Worm (Caenorhabditis elegans): ENCODE measurements around the gene josd-1.

Gene josd-1

ce11 chrIII:2874144-2874868 is 37.9 kb downstream of the josd-1 start, which contains the start of gene klf-1:
Gene klf-1 (plus strand): TSS chrIII:2874818.
- TF ChIP-seq rpc-1 (optimal IDR thresholded peaks at IDR 0.05) (no peak), rpc-1 (tag; optimal IDR thresholded peaks at IDR 0.05) (peak; percentile 52), tbp1 (GFP tag; optimal IDR thresholded peaks at IDR 0.05) (peak; percentile 9), F57A8.1 (GFP tag; optimal IDR thresholded peaks at IDR 0.05) (no peak), K11D2.4 (GFP tag; IDR thresholded peaks at IDR 0.05) (peak; percentile 69), ets-4 (GFP tag; optimal IDR thresholded peaks at IDR 0.05) (no peak), nfyb-1 (GFP tag; IDR thresholded peaks at IDR 0.05) (peak; percentile 24; the same call in 1 of the 2 replicates), snpc-1.3 (tag; optimal IDR thresholded peaks at IDR 0.05; ENCODE audit: insufficient read depth) (no peak), attf-5 (GFP tag; optimal IDR thresholded peaks at IDR 0.05) (peak; percentile 33), attf-3 (GFP tag; conservative IDR thresholded peaks at IDR 0.05) (no peak), madf-10 (tag; optimal IDR thresholded peaks at IDR 0.05) (peak; percentile 16), mcd-1 (GFP tag; IDR thresholded peaks at IDR 0.05) (0 out of 2 replicates have a peak, but pooled peaks have one; percentile 15), lin-40 (tag; optimal IDR thresholded peaks at IDR 0.05) (peak; percentile 60), F57C9.4 (tag; optimal IDR thresholded peaks at IDR 0.05) (no peak), cebp-1 (GFP tag; IDR thresholded peaks at IDR 0.05) (no peak), cebp-1 (tag; optimal IDR thresholded peaks at IDR 0.05) (peak; percentile 53), nfya-2 (GFP tag; IDR thresholded peaks at IDR 0.05) (no peak), dox-1 (GFP tag; IDR thresholded peaks at IDR 0.05) (peak; percentile 57), chd-7 (tag; optimal IDR thresholded peaks at IDR 0.05) (no peak), ztf-26 (tag; optimal IDR thresholded peaks at IDR 0.05) (peak; percentile 50), ztf-25 (GFP tag; IDR thresholded peaks at IDR 0.05) (no peak), C06A6.2 (GFP tag; conservative IDR thresholded peaks at IDR 0.05) (0 out of 2 replicates have a peak, but pooled peaks have one; percentile 42), nhr-80 (tag; optimal IDR thresholded peaks at IDR 0.05) (peak; percentile 84), let-607 (tag; optimal IDR thresholded peaks at IDR 0.05) (peak in 1 of 2 experiments; percentile 11), nhr-179 (tag; optimal IDR thresholded peaks at IDR 0.05) (no peak), hmg-20 (GFP tag; IDR thresholded peaks at IDR 0.05) (no peak), lin-54 (GFP tag; optimal IDR thresholded peaks at IDR 0.05) (no peak), mel-28 (tag; optimal IDR thresholded peaks at IDR 0.05; ENCODE audit: borderline replicate concordance) (no peak), rcor-1 (GFP tag; IDR thresholded peaks at IDR 0.05) (no peak)

ce11 chrIII:2875946-2876345 is 39.5 kb downstream of the josd-1 start:
- TF ChIP-seq aptf-3 (GFP tag; IDR thresholded peaks at IDR 0.05) (no peak), ceh-58 (GFP tag; IDR thresholded peaks at IDR 0.05) (no peak), B0019.2 (GFP tag; conservative IDR thresholded peaks at IDR 0.05) (no peak), F23B12.7 (tag; optimal IDR thresholded peaks at IDR 0.05; ENCODE audit: insufficient read depth) (peak; percentile 14), ceh-91 (GFP tag; IDR thresholded peaks at IDR 0.05) (no peak), ztf-18 (tag; optimal IDR thresholded peaks at IDR 0.05) (no peak), snpc-3.4 (tag; optimal IDR thresholded peaks at IDR 0.05) (no peak), ztf-28 (GFP tag; IDR thresholded peaks at IDR 0.05) (no peak), ztf-25 (GFP tag; IDR thresholded peaks at IDR 0.05) (no peak), nhr-27 (tag; optimal IDR thresholded peaks at IDR 0.05) (no peak), ama-1 (optimal IDR thresholded peaks at IDR 0.05) (no peak), ama-1 (GFP tag; optimal IDR thresholded peaks at IDR 0.05) (no peak), ceh-40 (GFP tag; IDR thresholded peaks at IDR 0.05) (no peak), bed-2 (GFP tag; IDR thresholded peaks at IDR 0.05) (no peak), dox-1 (GFP tag; IDR thresholded peaks at IDR 0.05) (peak; percentile 75), cebp-2 (GFP tag; IDR thresholded peaks at IDR 0.05) (no peak), lsl-1 (GFP tag; optimal IDR thresholded peaks at IDR 0.05) (no peak), ztf-22 (GFP tag; optimal IDR thresholded peaks at IDR 0.05) (peak; percentile 51), snpc-4 (GFP tag; optimal IDR thresholded peaks at IDR 0.05) (no peak), snpc-4 (tag; optimal IDR thresholded peaks at IDR 0.05) (peak; percentile 45 to 74 (median 48)), mxl-1 (tag; optimal IDR thresholded peaks at IDR 0.05) (no peak), mes-4 (tag; optimal IDR thresholded peaks at IDR 0.05) (no peak), lin-54 (GFP tag; optimal IDR thresholded peaks at IDR 0.05) (peak; percentile 11)
